Worm (Caenorhabditis elegans) whole organism, early embryonic: ENCODE measurements around the gene mrpl-55.

Experiments
- ama-1 ChIP-seq: fragments of 150-350 bp; optimal IDR thresholded peaks from 2 replicates; lab custom pipeline; 2014
- ceh-36 ChIP-seq: sonication (generic microtip); optimal IDR thresholded peaks from 2 replicates; lab custom pipeline; 2016; ENCODE audit warnings: missing genetic modification characterization, inconsistent platforms, missing compliant biosample characterization
- hmg-4 ChIP-seq: fragments of 200-800 bp; sonication (Bioruptor generic); optimal IDR thresholded peaks from 2 replicates; lab custom pipeline; 2018; ENCODE audit warnings: mild to moderate bottlenecking, missing genetic modification characterization, missing compliant biosample characterization
- pes-1 ChIP-seq: fragments of 200-800 bp; sonication (Bioruptor generic); IDR thresholded peaks from 2 replicates; pipeline ENCODE4 v1.3.6; 2022; ENCODE audit warnings: missing genetic modification reagents, missing genetic modification characterization, missing compliant biosample characterization
- tbx-37 ChIP-seq: fragments of 200-800 bp; sonication (Bioruptor generic); conservative IDR thresholded peaks from 2 replicates; pipeline ENCODE4 v1.3.6; 2022; ENCODE audit warnings: missing genetic modification reagents, missing genetic modification characterization, missing compliant biosample characterization

DNA sequence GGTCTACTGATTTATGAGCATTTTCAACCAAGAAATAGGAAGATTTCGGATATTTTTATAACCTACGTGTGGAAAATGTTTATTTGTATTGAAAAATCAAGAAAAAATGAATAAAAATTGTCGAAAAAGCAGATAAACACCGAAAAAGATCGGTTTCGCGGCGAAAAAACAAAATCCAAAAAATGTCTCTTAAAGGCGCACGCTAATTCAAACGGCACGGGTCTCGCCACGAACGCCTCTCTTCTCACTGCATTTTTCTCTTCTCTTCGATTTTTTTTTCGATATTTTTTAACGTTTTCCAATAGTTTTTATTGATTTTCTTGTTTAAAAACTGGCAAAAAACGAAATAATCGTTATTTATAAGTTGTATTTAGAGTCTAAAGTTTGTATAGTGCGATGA lies 18.2 kb upstream of the mrpl-55 start:
- TF ChIP-seq hmg-4 (GFP tag; lab: Kevin White, UChicago) (no peak), pes-1 (no peak), ceh-36 (no peak), ama-1 (no peak), tbx-37 (GFP tag; lab: Robert Waterston, UW) (no peak)
